Fruit fly (Drosophila melanogaster): ENCODE data around the gene CG44153.

The CG44153 gene

dm6 chr2L:10226724-10227407, 46.8 kb upstream of the CG44153 start, which contains the start of gene CG5708 (continued):
- TF ChIP-seq E2f2 (GFP tag; IDR thresholded peaks at IDR 0.05) (no peak), tna (GFP tag; IDR thresholded peaks at IDR 0.05; ENCODE audit: partially characterized antibody) (no peak), pfk (GFP tag; optimal IDR thresholded peaks at IDR 0.05) (peak; percentile 86), lbe (GFP tag; optimal IDR thresholded peaks at IDR 0.05) (no peak), MESR4 (GFP tag; optimal IDR thresholded peaks at IDR 0.05) (peak; percentile 46), Xbp1 (GFP tag; optimal IDR thresholded peaks at IDR 0.05) (peak; percentile 48), sob (GFP tag; IDR thresholded peaks at IDR 0.05) (0 out of 2 replicates have a peak, but pooled peaks have one; percentile 39), CG30403 (GFP tag; optimal IDR thresholded peaks at IDR 0.05) (no peak), CG2712 (tag; optimal IDR thresholded peaks at IDR 0.05) (peak; percentile 38), CG3065 (GFP tag; optimal IDR thresholded peaks at IDR 0.05) (no peak), CG10462 (GFP tag; optimal IDR thresholded peaks at IDR 0.05) (no peak), org-1 (GFP tag; optimal IDR thresholded peaks at IDR 0.05) (no peak), insv (GFP tag; optimal IDR thresholded peaks at IDR 0.05) (no peak), ham (GFP tag; IDR thresholded peaks at IDR 0.05) (no peak), Nf-YB (GFP tag; optimal IDR thresholded peaks at IDR 0.05) (no peak), esg (GFP tag; conservative IDR thresholded peaks at IDR 0.05) (no peak), CG3281 (GFP tag; optimal IDR thresholded peaks at IDR 0.05) (no peak), lilli (GFP tag; optimal IDR thresholded peaks at IDR 0.05) (peak; percentile 5), CG7556 (GFP tag; optimal IDR thresholded peaks at IDR 0.05) (no peak), Myb (GFP tag; optimal IDR thresholded peaks at IDR 0.05) (no peak), CG9727 (GFP tag; optimal IDR thresholded peaks at IDR 0.05) (no peak), Ada2b (GFP tag; IDR thresholded peaks at IDR 0.05) (no peak), CG11723 (GFP tag; optimal IDR thresholded peaks at IDR 0.05) (peak; percentile 89), otp (GFP tag; IDR thresholded peaks at IDR 0.05) (no peak), Nf-YC (tag; optimal IDR thresholded peaks at IDR 0.05) (peak; percentile 47), jumu (GFP tag; optimal IDR thresholded peaks at IDR 0.05) (no peak), crp (GFP tag; optimal IDR thresholded peaks at IDR 0.05) (peak in 1 of 2 experiments; percentile 48), CG6791 (GFP tag; IDR thresholded peaks at IDR 0.05; ENCODE audit: partially characterized antibody) (peak; percentile 32; the same call in 1 of the 3 replicates), CG1832 (GFP tag; optimal IDR thresholded peaks at IDR 0.05) (no peak), unpg (GFP tag; optimal IDR thresholded peaks at IDR 0.05) (no peak), HLH4C (GFP tag; IDR thresholded peaks at IDR 0.05; ENCODE audit: partially characterized antibody) (no peak), wek (GFP tag; optimal IDR thresholded peaks at IDR 0.05) (no peak), Usf (GFP tag; optimal IDR thresholded peaks at IDR 0.05) (no peak), Drgx (GFP tag; IDR thresholded peaks at IDR 0.05) (no peak), Camta (GFP tag; optimal IDR thresholded peaks at IDR 0.05) (no peak), phol (tag; optimal IDR thresholded peaks at IDR 0.05) (peak; percentile 48), stc (GFP tag; IDR thresholded peaks at IDR 0.05) (no peak), pnt (GFP tag; optimal IDR thresholded peaks at IDR 0.05) (no peak), CG15073 (GFP tag; optimal IDR thresholded peaks at IDR 0.05) (no peak), CG13424 (tag; optimal IDR thresholded peaks at IDR 0.05) (peak; percentile 34), Spps (tag; optimal IDR thresholded peaks at IDR 0.05) (no peak), Bdp1 (GFP tag; optimal IDR thresholded peaks at IDR 0.05) (no peak), CG15479 (GFP tag; optimal IDR thresholded peaks at IDR 0.05) (no peak), Kr (GFP tag; optimal IDR thresholded peaks at IDR 0.05) (no peak), CHES-1-like (GFP tag; optimal IDR thresholded peaks at IDR 0.05) (peak; percentile 12), Med (GFP tag) (peak; percentile 76), CG17802 (tag; optimal IDR thresholded peaks at IDR 0.05) (peak; percentile 82), ap (GFP tag; IDR thresholded peaks at IDR 0.05) (no peak), pzg (GFP tag; optimal IDR thresholded peaks at IDR 0.05) (peak; percentile 58), cas (GFP tag; IDR thresholded peaks at IDR 0.05) (no peak)

All from whole organism, embryonic.